Fruit fly (Drosophila melanogaster): ENCODE measurements around the gene CG16782.
A peak's percentile ranks its signal among the peaks of the same experiment; 100 is the strongest.

The CG16782 gene

dm6 chrX:3412855-3413254 is 47.2 kb downstream of the CG16782 start:
- TF ChIP-seq tna (GFP tag; IDR thresholded peaks at IDR 0.05; ENCODE audit: partially characterized antibody) (no peak), nom (GFP tag; optimal IDR thresholded peaks at IDR 0.05) (peak; percentile 58)

- TF ChIP-seq Aef1 (GFP tag; IDR thresholded peaks at IDR 0.05) = no peak
- peak in 1 of 2 experiments; percentile 33 for TF ChIP-seq Pdp1 (GFP tag; optimal IDR thresholded peaks at IDR 0.05)
- TF ChIP-seq CG16813 (GFP tag; IDR thresholded peaks at IDR 0.05; ENCODE audit: partially characterized antibody) = no peak
- TF ChIP-seq lbe (GFP tag; optimal IDR thresholded peaks at IDR 0.05) = peak; percentile 46
- TF ChIP-seq cad (GFP tag; optimal IDR thresholded peaks at IDR 0.05) = no peak
- peak; percentile 53 for TF ChIP-seq corto (GFP tag; optimal IDR thresholded peaks at IDR 0.05)
- no peak for TF ChIP-seq CG11247 (GFP tag; IDR thresholded peaks at IDR 0.05)
- no peak for TF ChIP-seq ab (GFP tag; optimal IDR thresholded peaks at IDR 0.05)
These were observed 48.2 kb downstream of the CG16782 start for dm6 chrX:3411812-3412211.

dm6 chrX:3411411-3411810 is 48.6 kb downstream of the CG16782 start:
- peak; percentile 60 for TF ChIP-seq sd (tag; optimal IDR thresholded peaks at IDR 0.05)
- peak; percentile 70 for TF ChIP-seq sens (GFP tag)
- TF ChIP-seq cwo (GFP tag; optimal IDR thresholded peaks at IDR 0.05) = peak; percentile 76
- TF ChIP-seq CG17912 (GFP tag; optimal IDR thresholded peaks at IDR 0.05) = no peak
- TF ChIP-seq CG13894 (tag; optimal IDR thresholded peaks at IDR 0.05) = peak; percentile 14
- peak; percentile 23; the same call in 1 of the 2 replicates for TF ChIP-seq Awh (GFP tag; IDR thresholded peaks at IDR 0.05)
- no peak for TF ChIP-seq fd96Cb (tag; optimal IDR thresholded peaks at IDR 0.05)
- TF ChIP-seq Dip2 (GFP tag; IDR thresholded peaks at IDR 0.05) = no peak
- TF ChIP-seq grn (GFP tag; optimal IDR thresholded peaks at IDR 0.05) = peak; percentile 11
- TF ChIP-seq abd-A (tag; optimal IDR thresholded peaks at IDR 0.05) = peak; percentile 68
- peak; percentile 64; the same call in 1 of the 2 replicates for TF ChIP-seq vvl (GFP tag; IDR thresholded peaks at IDR 0.05)
- 0 out of 4 replicates have a peak, but pooled peaks have one; percentile 28 for TF ChIP-seq chinmo (GFP tag; IDR thresholded peaks at IDR 0.05; ENCODE audit: partially characterized antibody)
